Fruit fly (Drosophila melanogaster) whole organism, prepupa: ENCODE data around the gene eIF1A.

ENCODE experiments used
- Blimp-1 ChIP-seq: fragments of 200-800 bp; sonication (Bioruptor generic); optimal IDR thresholded peaks from 3 replicates; lab custom pipeline; 2017; ENCODE audit warnings: missing biosample characterization, missing genetic modification characterization, mild to moderate bottlenecking, moderate library complexity, missing genetic modification reagents
- CG10669 ChIP-seq: fragments of 200-800 bp; sonication (Bioruptor generic); optimal IDR thresholded peaks from 3 replicates; lab custom pipeline; 2018; ENCODE audit warnings: missing biosample characterization, mild to moderate bottlenecking, missing genetic modification characterization, moderate library complexity
- CG11902 ChIP-seq: fragments of 200-800 bp; sonication (Bioruptor generic); optimal IDR thresholded peaks from 3 replicates; lab custom pipeline; 2016; ENCODE audit warnings: missing biosample characterization, missing genetic modification characterization
- CG15336 ChIP-seq: fragments of 200-800 bp; sonication (Bioruptor generic); IDR thresholded peaks from 2 replicates; pipeline ENCODE4 v1.3.6; 2022; ENCODE audit warnings: missing biosample characterization, missing genetic modification characterization
- CG16779 ChIP-seq: fragments of 200-800 bp; sonication (Bioruptor generic); optimal IDR thresholded peaks from 3 replicates; lab custom pipeline; 2017; ENCODE audit warnings: missing biosample characterization, mild to moderate bottlenecking, missing genetic modification characterization
- CG3032 ChIP-seq: fragments of 200-800 bp; optimal IDR thresholded peaks from 2 replicates; lab custom pipeline; 2019; ENCODE audit warnings: missing biosample characterization, mild to moderate bottlenecking, missing genetic modification characterization, moderate library complexity
- CG31627 ChIP-seq: fragments of 200-800 bp; sonication (Bioruptor generic); optimal IDR thresholded peaks from 3 replicates; lab custom pipeline; 2016; ENCODE audit warnings: missing biosample characterization, missing genetic modification characterization
- CG32006 ChIP-seq: fragments of 200-800 bp; sonication (Bioruptor generic); optimal IDR thresholded peaks from 3 replicates; lab custom pipeline; 2017; ENCODE audit warnings: missing biosample characterization, mild to moderate bottlenecking, missing genetic modification characterization
- CG34406 ChIP-seq: fragments of 200-800 bp; sonication (Bioruptor generic); optimal IDR thresholded peaks from 3 replicates; lab custom pipeline; 2016; ENCODE audit warnings: missing biosample characterization, missing genetic modification characterization
- CG6163 ChIP-seq: fragments of 200-800 bp; sonication (Bioruptor generic); IDR thresholded peaks from 3 replicates; pipeline ENCODE4 v1.3.6; 2022; ENCODE audit warnings: missing biosample characterization, missing genetic modification characterization
- CG6792 ChIP-seq: fragments of 200-800 bp; sonication (Bioruptor generic); optimal IDR thresholded peaks from 3 replicates; lab custom pipeline; 2016; ENCODE audit warnings: missing biosample characterization, missing genetic modification characterization
- CG8119 ChIP-seq: fragments of 200-800 bp; sonication (Bioruptor generic); IDR thresholded peaks from 3 replicates; pipeline ENCODE4 v1.3.6; 2022; ENCODE audit warnings: missing biosample characterization, missing genetic modification characterization
- Eip78C ChIP-seq: fragments of 200-800 bp; sonication (Bioruptor generic); peaks from one replicate; lab custom pipeline; 2016; ENCODE audit warnings: missing biosample characterization, missing genetic modification characterization
- Eip93F ChIP-seq: fragments of 200-800 bp; sonication (Bioruptor generic); optimal IDR thresholded peaks from 2 replicates; lab custom pipeline; 2016; ENCODE audit warnings: missing biosample characterization, mild to moderate bottlenecking, missing genetic modification characterization
- Ets21C ChIP-seq: fragments of 200-800 bp; sonication (Bioruptor generic); optimal IDR thresholded peaks from 3 replicates; lab custom pipeline; 2016; ENCODE audit warnings: missing biosample characterization, missing genetic modification characterization
- Gug ChIP-seq: fragments of 200-800 bp; sonication (Bioruptor generic); IDR thresholded peaks from 2 replicates; pipeline ENCODE4 v1.3.6; 2022; ENCODE audit warnings: missing biosample characterization, missing genetic modification characterization
- Hr39 ChIP-seq: fragments of 200-800 bp; sonication (Bioruptor generic); optimal IDR thresholded peaks from 2 replicates; lab custom pipeline; 2016; ENCODE audit warnings: missing biosample characterization, missing genetic modification characterization
- Hr4 ChIP-seq: fragments of 200-800 bp; sonication (Bioruptor generic); optimal IDR thresholded peaks from 3 replicates; lab custom pipeline; 2016; ENCODE audit warnings: missing biosample characterization, missing genetic modification characterization
- Met ChIP-seq: fragments of 200-800 bp; sonication (Bioruptor generic); optimal IDR thresholded peaks from 3 replicates; lab custom pipeline; 2016; ENCODE audit warnings: missing biosample characterization, missing genetic modification characterization
- Sox102F ChIP-seq: fragments of 200-800 bp; sonication (Bioruptor generic); optimal IDR thresholded peaks from 2 replicates; lab custom pipeline; 2016; ENCODE audit warnings: missing biosample characterization, mild to moderate bottlenecking, missing genetic modification characterization
- Sox14 ChIP-seq: fragments of 200-800 bp; sonication (Bioruptor generic); optimal IDR thresholded peaks from 3 replicates; lab custom pipeline; 2016; ENCODE audit warnings: missing biosample characterization, missing genetic modification characterization
- Sox15 ChIP-seq: fragments of 200-800 bp; sonication (Bioruptor generic); optimal IDR thresholded peaks from 3 replicates; lab custom pipeline; 2016; ENCODE audit warnings: missing biosample characterization, missing genetic modification characterization
- acj6 ChIP-seq: fragments of 200-800 bp; sonication (Bioruptor generic); optimal IDR thresholded peaks from 3 replicates; lab custom pipeline; 2016; ENCODE audit warnings: missing biosample characterization, missing genetic modification characterization
- cyc ChIP-seq: fragments of 200-800 bp; sonication (Bioruptor generic); optimal IDR thresholded peaks from 3 replicates; lab custom pipeline; 2016; ENCODE audit warnings: missing biosample characterization, missing genetic modification characterization
- dsx ChIP-seq: fragments of 200-800 bp; optimal IDR thresholded peaks from 3 replicates; lab custom pipeline; 2019; ENCODE audit warnings: missing biosample characterization, mild to moderate bottlenecking, missing genetic modification characterization, moderate library complexity; ENCODE audit not compliant: poor library complexity, severe bottlenecking
- eg ChIP-seq: fragments of 200-800 bp; sonication (Bioruptor generic); IDR thresholded peaks from 3 replicates; pipeline ENCODE4 v1.3.6; 2022; ENCODE audit warnings: missing biosample characterization, missing genetic modification characterization
- esn ChIP-seq: fragments of 200-800 bp; sonication (Bioruptor generic); optimal IDR thresholded peaks from 2 replicates; lab custom pipeline; 2016; ENCODE audit warnings: missing biosample characterization, mild to moderate bottlenecking, missing genetic modification characterization, moderate library complexity
- fd59A ChIP-seq: fragments of 200-800 bp; sonication (Bioruptor generic); optimal IDR thresholded peaks from 2 replicates; lab custom pipeline; 2017; ENCODE audit warnings: missing biosample characterization, mild to moderate bottlenecking, missing genetic modification characterization, missing genetic modification reagents
- fd85E ChIP-seq: fragments of 200-800 bp; sonication (Bioruptor generic); optimal IDR thresholded peaks from 3 replicates; lab custom pipeline; 2016; ENCODE audit warnings: missing biosample characterization, missing genetic modification characterization
- fkh ChIP-seq: fragments of 200-800 bp; sonication (Bioruptor generic); optimal IDR thresholded peaks from 3 replicates; lab custom pipeline; 2017; ENCODE audit warnings: missing biosample characterization, mild to moderate bottlenecking, missing genetic modification characterization, moderate library complexity
- lz ChIP-seq: fragments of 200-800 bp; sonication (Bioruptor generic); optimal IDR thresholded peaks from 3 replicates; lab custom pipeline; 2016; ENCODE audit warnings: missing biosample characterization, missing genetic modification characterization
- pdm3 ChIP-seq: fragments of 200-800 bp; sonication (Bioruptor generic); optimal IDR thresholded peaks from 3 replicates; lab custom pipeline; 2016; ENCODE audit warnings: missing biosample characterization, missing genetic modification characterization
- svp ChIP-seq: fragments of 200-800 bp; sonication (Bioruptor generic); peaks from one replicate; lab custom pipeline; 2016; ENCODE audit warnings: missing biosample characterization, missing genetic modification characterization
- topi ChIP-seq: fragments of 200-800 bp; sonication (Bioruptor generic); optimal IDR thresholded peaks from 3 replicates; lab custom pipeline; 2016; ENCODE audit warnings: missing biosample characterization, missing genetic modification characterization
- vri ChIP-seq: fragments of 200-800 bp; sonication (Bioruptor generic); optimal IDR thresholded peaks from 3 replicates; lab custom pipeline; 2016; ENCODE audit warnings: missing biosample characterization, mild to moderate bottlenecking, missing genetic modification characterization

Gene eIF1A

dm6 chr3R:18274328-18275098, at the start of gene eIF1A, which contains the start of gene Vps39:
Gene eIF1A (plus strand): TSS chr3R:18274665.
Gene Vps39 (minus strand): TSS chr3R:18274446.
- no peak for TF ChIP-seq fd59A (GFP tag; lab: Kevin White, UChicago)
- no peak for TF ChIP-seq CG34406
- peak; percentile 36 for TF ChIP-seq lz
- TF ChIP-seq CG16779 (tag; lab: Kevin White, UChicago), result no peak
- no peak for TF ChIP-seq fd85E (GFP tag; lab: Kevin White, UChicago)
- peak; percentile 42 for TF ChIP-seq Hr4 (GFP tag; lab: Kevin White, UChicago)
- no peak for TF ChIP-seq Sox102F (GFP tag; lab: Kevin White, UChicago)
- TF ChIP-seq esn (GFP tag; lab: Kevin White, UChicago), result peak; percentile 29
- TF ChIP-seq acj6 (GFP tag; lab: Kevin White, UChicago), result peak; percentile 30
- no peak for TF ChIP-seq Blimp-1 (GFP tag; lab: Kevin White, UChicago)
- TF ChIP-seq cyc (GFP tag; lab: Kevin White, UChicago), result peak; percentile 32
- peak; percentile 17 for TF ChIP-seq Sox14 (GFP tag; lab: Kevin White, UChicago)
- TF ChIP-seq CG31627 (GFP tag; lab: Kevin White, UChicago), result peak; percentile 17
- TF ChIP-seq CG6163 (GFP tag; lab: Robert Waterston, UW), result 0 out of 3 replicates have a peak, but pooled peaks have one; percentile 10
- no peak for TF ChIP-seq fkh (GFP tag; lab: Kevin White, UChicago)
- TF ChIP-seq pdm3, result no peak
- TF ChIP-seq eg (GFP tag; lab: Robert Waterston, UW), result no peak
- no peak for TF ChIP-seq Met (GFP tag; lab: Kevin White, UChicago)
- TF ChIP-seq Gug (GFP tag; lab: Robert Waterston, UW), result no peak
- peak; percentile 42 for TF ChIP-seq Eip93F (GFP tag; lab: Kevin White, UChicago)
- no peak for TF ChIP-seq Sox15 (GFP tag; lab: Kevin White, UChicago)

DNA sequence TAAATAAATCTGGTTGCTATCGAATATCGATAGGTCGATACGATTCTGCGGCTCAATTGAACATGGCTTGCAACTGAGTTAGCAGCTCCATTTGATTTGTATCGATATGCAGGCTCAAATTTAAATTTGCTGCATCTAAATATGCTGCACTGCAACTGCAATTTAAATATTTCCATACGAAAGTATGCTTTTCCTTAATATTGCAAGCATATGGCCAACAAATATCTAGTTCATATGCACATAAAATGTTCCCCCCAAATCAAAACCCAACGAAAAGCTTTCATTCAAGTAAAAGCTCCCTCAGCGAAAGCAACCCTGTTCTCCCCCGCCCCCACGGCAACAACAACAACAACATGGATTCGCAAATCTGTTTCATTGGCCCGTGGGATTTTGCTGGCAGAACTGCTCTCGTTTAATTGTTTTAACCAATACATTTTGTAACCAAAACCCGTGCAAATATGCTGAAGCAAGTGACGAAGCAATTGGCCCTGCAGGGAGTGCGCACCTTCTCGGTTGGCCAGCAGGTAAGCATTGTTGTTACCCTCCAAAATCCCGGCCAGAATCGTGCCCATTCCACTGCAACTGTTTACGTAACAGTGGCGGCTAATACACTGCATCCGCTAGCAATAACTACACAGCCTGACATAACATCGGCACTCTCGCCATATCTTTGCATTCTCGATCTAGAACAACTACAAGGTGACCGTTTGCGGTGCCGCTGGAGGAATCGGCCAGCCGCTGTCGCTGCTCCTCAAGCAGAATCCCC, 48.2 kb upstream of the eIF1A start, which contains the start of the genes CG7168 and Mdh2:
TSS of gene CG7168 (minus strand) at position 40 of the 766 bp plus-strand sequence.
TSS of gene Mdh2 (plus strand) at position 354 of the 766 bp plus-strand sequence.
- TF ChIP-seq fd85E (GFP tag; lab: Kevin White, UChicago), result no peak
- TF ChIP-seq CG3032 (tag; lab: Kevin White, UChicago), result no peak
- TF ChIP-seq Blimp-1 (GFP tag; lab: Kevin White, UChicago), result no peak
- TF ChIP-seq esn (GFP tag; lab: Kevin White, UChicago), result peak; percentile 17
- TF ChIP-seq Ets21C (GFP tag; lab: Kevin White, UChicago), result no peak
- no peak for TF ChIP-seq CG6163 (GFP tag; lab: Robert Waterston, UW)
- TF ChIP-seq lz, result peak; percentile 19
- no peak for TF ChIP-seq CG8119 (GFP tag; lab: Robert Waterston, UW)
- peak; percentile 75 for TF ChIP-seq svp (GFP tag; lab: Kevin White, UChicago)
- TF ChIP-seq Eip78C (GFP tag; lab: Kevin White, UChicago), result no peak
- TF ChIP-seq CG15336 (GFP tag; lab: Robert Waterston, UW), result no peak
- TF ChIP-seq Hr39 (GFP tag; lab: Kevin White, UChicago), result no peak
- no peak for TF ChIP-seq CG31627 (GFP tag; lab: Kevin White, UChicago)
- TF ChIP-seq fkh (GFP tag; lab: Kevin White, UChicago), result peak; percentile 79
- TF ChIP-seq topi (GFP tag; lab: Kevin White, UChicago), result peak; percentile 2
- no peak for TF ChIP-seq CG6792 (GFP tag; lab: Kevin White, UChicago)
- peak; percentile 7 for TF ChIP-seq Sox14 (GFP tag; lab: Kevin White, UChicago)
- TF ChIP-seq Gug (GFP tag; lab: Robert Waterston, UW), result no peak
- peak; percentile 28 for TF ChIP-seq dsx
- no peak for TF ChIP-seq CG11902 (GFP tag; lab: Kevin White, UChicago)
- no peak for TF ChIP-seq CG32006 (GFP tag; lab: Kevin White, UChicago)
- no peak for TF ChIP-seq CG10669
- no peak for TF ChIP-seq Eip93F (GFP tag; lab: Kevin White, UChicago)
- TF ChIP-seq Sox102F (GFP tag; lab: Kevin White, UChicago), result no peak
- TF ChIP-seq vri (GFP tag; lab: Kevin White, UChicago), result peak; percentile 82
- TF ChIP-seq, all 60 proteins: peak for 8
